Fruit fly (Drosophila melanogaster) whole organism, wandering third instar larva: ENCODE data around the gene PpV.

Experiments used
- CG32264 ChIP-seq: fragments of 200-800 bp; sonication (Bioruptor generic); optimal IDR thresholded peaks from 2 replicates; lab custom pipeline; 2016; ENCODE audit warnings: missing biosample characterization, missing genetic modification characterization
- Hr78 ChIP-seq: fragments of >200 bp; optimal IDR thresholded peaks from 2 replicates; lab custom pipeline; 2017; ENCODE audit warnings: missing biosample characterization, missing genetic modification characterization
- Jra ChIP-seq: sonication (Bioruptor generic); optimal IDR thresholded peaks from 2 replicates; lab custom pipeline; 2016; ENCODE audit warnings: missing biosample characterization, missing genetic modification characterization
- Mio ChIP-seq: sonication (Bioruptor generic); optimal IDR thresholded peaks from 2 replicates; lab custom pipeline; 2016; ENCODE audit warnings: missing biosample characterization, missing genetic modification characterization
- Myc ChIP-seq: fragments of >200 bp; optimal IDR thresholded peaks from 2 replicates; lab custom pipeline; 2017
- Sp1 ChIP-seq: fragments of 200-800 bp; sonication (Bioruptor generic); optimal IDR thresholded peaks from 3 replicates; lab custom pipeline; 2019; ENCODE audit warnings: missing biosample characterization, mild to moderate bottlenecking, missing genetic modification characterization, moderate library complexity
- dmrt93B ChIP-seq: fragments of 200-800 bp; sonication (Bioruptor generic); optimal IDR thresholded peaks from 2 replicates; lab custom pipeline; 2018; ENCODE audit warnings: missing biosample characterization, mild to moderate bottlenecking, missing genetic modification characterization
- ey ChIP-seq: fragments of 200-800 bp; sonication (Bioruptor generic); optimal IDR thresholded peaks from 2 replicates; lab custom pipeline; 2016; ENCODE audit warnings: missing biosample characterization, missing genetic modification characterization
- h ChIP-seq: fragments of 200-800 bp; sonication (Bioruptor generic); optimal IDR thresholded peaks from 3 replicates; lab custom pipeline; 2016; ENCODE audit warnings: missing biosample characterization, mild to moderate bottlenecking, missing genetic modification characterization
- lola ChIP-seq: fragments of >200 bp; optimal IDR thresholded peaks from 2 replicates; lab custom pipeline; 2017; ENCODE audit warnings: missing biosample characterization, missing genetic modification characterization
- psq ChIP-seq: fragments of 200-800 bp; sonication (Bioruptor generic); optimal IDR thresholded peaks from 3 replicates; lab custom pipeline; 2017; ENCODE audit warnings: missing biosample characterization, mild to moderate bottlenecking, missing genetic modification characterization, moderate library complexity
- tai ChIP-seq: sonication (Bioruptor generic); optimal IDR thresholded peaks from 2 replicates; lab custom pipeline; 2016; ENCODE audit warnings: missing biosample characterization, missing genetic modification characterization
- usp ChIP-seq: fragments of >200 bp; optimal IDR thresholded peaks from 2 replicates; lab custom pipeline; 2017; ENCODE audit warnings: missing biosample characterization, missing genetic modification characterization
- woc ChIP-seq: sonication (Bioruptor generic); optimal IDR thresholded peaks from 2 replicates; lab custom pipeline; 2016; ENCODE audit warnings: missing biosample characterization, mild to moderate bottlenecking, missing genetic modification characterization

dm6 chrX:6351917-6352768, 20.6 kb downstream of the PpV start:
- peak; percentile 20 for TF ChIP-seq Myc (lab: Kevin White, UChicago)
- TF ChIP-seq dmrt93B (GFP tag; lab: Kevin White, UChicago): no peak
- TF ChIP-seq usp (GFP tag; lab: Kevin White, UChicago): no peak
- TF ChIP-seq Jra (GFP tag; lab: Kevin White, UChicago): no peak
- peak; percentile 30 for TF ChIP-seq psq (GFP tag; lab: Kevin White, UChicago)
- no peak for TF ChIP-seq CG32264 (GFP tag; lab: Kevin White, UChicago)
- TF ChIP-seq woc (GFP tag; lab: Kevin White, UChicago): no peak
- TF ChIP-seq Sp1 (GFP tag; lab: Kevin White, UChicago): peak; percentile 11
- no peak for TF ChIP-seq lola
- TF ChIP-seq Mio (GFP tag; lab: Kevin White, UChicago): no peak
- TF ChIP-seq Hr78: no peak
- TF ChIP-seq tai (GFP tag; lab: Kevin White, UChicago): no peak
- no peak for TF ChIP-seq ey (GFP tag; lab: Kevin White, UChicago)
- TF ChIP-seq h: peak; percentile 43
